Worm (Caenorhabditis elegans) whole organism, young adult: ENCODE measurements around the gene nhr-18.

Experiments used
- B0261.1 ChIP-seq: sonication (generic microtip); optimal IDR thresholded peaks from 2 replicates; lab custom pipeline; 2016; ENCODE audit warnings: mild to moderate bottlenecking, missing genetic modification characterization, moderate library complexity, missing compliant biosample characterization
- B0336.3 ChIP-seq: fragments of 200-800 bp; sonication (Bioruptor generic); IDR thresholded peaks from 2 replicates; pipeline ENCODE4 v1.3.6; 2022; ENCODE audit warnings: missing genetic modification characterization, missing compliant biosample characterization
- F10E7.11 ChIP-seq: sonication (generic microtip); optimal IDR thresholded peaks from 2 replicates; lab custom pipeline; 2017; ENCODE audit warnings: mild to moderate bottlenecking, missing genetic modification characterization, moderate library complexity, missing compliant biosample characterization
- Y53F4B.3 ChIP-seq: fragments of 200-800 bp; sonication (Bioruptor generic); IDR thresholded peaks from 2 replicates; pipeline ENCODE4 v1.3.6; 2022; ENCODE audit warnings: missing genetic modification reagents, missing genetic modification characterization, missing compliant biosample characterization
- Y79H2A.3 ChIP-seq: fragments of 200-800 bp; sonication (Bioruptor generic); conservative IDR thresholded peaks from 2 replicates; pipeline ENCODE4 v1.3.6; 2022; ENCODE audit warnings: missing genetic modification reagents, missing genetic modification characterization, missing compliant biosample characterization
- akir-1 ChIP-seq: fragments of 200-800 bp; sonication (Bioruptor generic); optimal IDR thresholded peaks from 2 replicates; lab custom pipeline; 2018; ENCODE audit warnings: mild to moderate bottlenecking, missing genetic modification characterization, moderate library complexity, missing compliant biosample characterization
- aptf-2 ChIP-seq: fragments of 200-800 bp; sonication (Bioruptor generic); conservative IDR thresholded peaks from 2 replicates; pipeline ENCODE4 v1.3.6; 2022; ENCODE audit warnings: missing genetic modification reagents, missing genetic modification characterization, missing compliant biosample characterization
- aptf-3 ChIP-seq: fragments of 200-800 bp; sonication (Bioruptor generic); IDR thresholded peaks from 2 replicates; pipeline ENCODE4 v1.3.6; 2022; ENCODE audit warnings: missing genetic modification characterization, missing compliant biosample characterization
- athp-1 ChIP-seq: sonication (generic microtip); optimal IDR thresholded peaks from 2 replicates; lab custom pipeline; 2017; ENCODE audit warnings: mild to moderate bottlenecking, missing genetic modification characterization, missing compliant biosample characterization
- bed-2 ChIP-seq: fragments of 200-800 bp; sonication (Bioruptor generic); IDR thresholded peaks from 2 replicates; pipeline ENCODE4 v1.3.6; 2022; ENCODE audit warnings: missing genetic modification reagents, missing genetic modification characterization, missing compliant biosample characterization
- cebp-1 ChIP-seq, 2 experiments: fragments of 200-800 bp in 1 of 2; sonication (Bioruptor generic) in 1 of 2; sonication (generic microtip) in 1 of 2; IDR thresholded peaks in 1 of 2; optimal IDR thresholded peaks in 1 of 2; 2 replicates each; pipeline versions ENCODE4 v1.3.6 to Lab custom; 2017 to 2022; ENCODE audit warnings: missing compliant biosample characterization in 2 of 2, missing genetic modification characterization in 2 of 2, mild to moderate bottlenecking in 1 of 2, missing genetic modification reagents in 1 of 2, moderate library complexity in 1 of 2
- ceh-91 ChIP-seq: fragments of 200-800 bp; sonication (Bioruptor generic); IDR thresholded peaks from 2 replicates; pipeline ENCODE4 v1.3.6; 2022; ENCODE audit warnings: missing genetic modification reagents, missing genetic modification characterization, missing compliant biosample characterization
- die-1 ChIP-seq: sonication (generic microtip); optimal IDR thresholded peaks from 2 replicates; lab custom pipeline; 2016; ENCODE audit warnings: missing genotype, mild to moderate bottlenecking, missing genetic modification characterization, missing compliant biosample characterization
- dox-1 ChIP-seq: fragments of 200-800 bp; sonication (Bioruptor generic); IDR thresholded peaks from 2 replicates; pipeline ENCODE4 v1.3.6; 2022; ENCODE audit warnings: missing genetic modification reagents, missing genetic modification characterization, missing compliant biosample characterization
- dpl-1 ChIP-seq: fragments of 150-350 bp; optimal IDR thresholded peaks from 2 replicates; lab custom pipeline; 2014; ENCODE audit warnings: missing biosample characterization, missing genetic modification reagents, missing genetic modification characterization
- hmg-1.2 ChIP-seq: fragments of 200-800 bp; sonication (Bioruptor generic); IDR thresholded peaks from 2 replicates; pipeline ENCODE4 v1.3.6; 2022; ENCODE audit warnings: missing genetic modification reagents, missing genetic modification characterization, missing compliant biosample characterization
- lag-1 ChIP-seq: fragments of 200-800 bp; sonication (Bioruptor generic); IDR thresholded peaks from 2 replicates; pipeline ENCODE4 v1.3.6; 2022; ENCODE audit warnings: missing genetic modification reagents, missing genetic modification characterization, missing compliant biosample characterization
- let-607 ChIP-seq, 2 experiments: fragments of 200-800 bp in 1 of 2; sonication (Bioruptor generic) in 1 of 2; sonication (generic microtip) in 1 of 2; optimal IDR thresholded peaks; 2 replicates each; lab custom pipeline; 2016 to 2018; ENCODE audit warnings: mild to moderate bottlenecking in 2 of 2, missing compliant biosample characterization in 2 of 2, missing genetic modification characterization in 2 of 2, moderate library complexity in 2 of 2, missing genotype in 1 of 2
- lin-26 ChIP-seq: fragments of 200-800 bp; sonication (Bioruptor generic); IDR thresholded peaks from 2 replicates; pipeline ENCODE4 v1.3.6; 2022; ENCODE audit warnings: missing genetic modification reagents, missing genetic modification characterization, missing compliant biosample characterization
- lin-40 ChIP-seq: sonication (generic microtip); optimal IDR thresholded peaks from 2 replicates; lab custom pipeline; 2016; ENCODE audit warnings: missing genetic modification characterization, mild to moderate bottlenecking, missing compliant biosample characterization, missing genotype, missing genetic modification reagents
- mcd-1 ChIP-seq: fragments of 200-800 bp; sonication (Bioruptor generic); IDR thresholded peaks from 2 replicates; pipeline ENCODE4 v1.3.6; 2022; ENCODE audit warnings: missing genetic modification reagents, missing genetic modification characterization, missing compliant biosample characterization
- mes-4 ChIP-seq: sonication (generic microtip); optimal IDR thresholded peaks from 2 replicates; lab custom pipeline; 2016; ENCODE audit warnings: missing genotype, missing genetic modification characterization, missing compliant biosample characterization
- mxl-1 ChIP-seq: sonication (generic microtip); optimal IDR thresholded peaks from 2 replicates; lab custom pipeline; 2016; ENCODE audit warnings: missing genetic modification characterization, missing compliant biosample characterization
- nfyb-1 ChIP-seq: fragments of 200-800 bp; sonication (Bioruptor generic); IDR thresholded peaks from 2 replicates; pipeline ENCODE4 v1.3.6; 2022; ENCODE audit warnings: missing genetic modification reagents, missing genetic modification characterization, missing compliant biosample characterization
- nhr-179 ChIP-seq: sonication (generic microtip); optimal IDR thresholded peaks from 2 replicates; lab custom pipeline; 2016; ENCODE audit warnings: mild to moderate bottlenecking, missing genetic modification characterization, missing compliant biosample characterization
- nhr-80 ChIP-seq: sonication (generic microtip); optimal IDR thresholded peaks from 2 replicates; lab custom pipeline; 2016; ENCODE audit warnings: missing genetic modification characterization, missing compliant biosample characterization
- pbrm-1 ChIP-seq: fragments of 200-800 bp; sonication (Bioruptor generic); IDR thresholded peaks from 2 replicates; pipeline ENCODE4 v1.3.6; 2022; ENCODE audit warnings: missing genetic modification reagents, missing genetic modification characterization, missing compliant biosample characterization
- rcor-1 ChIP-seq: fragments of 200-800 bp; sonication (Bioruptor generic); IDR thresholded peaks from 2 replicates; pipeline ENCODE4 v1.3.6; 2022; ENCODE audit warnings: missing genetic modification reagents, missing genetic modification characterization, missing compliant biosample characterization
- snpc-3.4 ChIP-seq: sonication (generic microtip); optimal IDR thresholded peaks from 2 replicates; lab custom pipeline; 2017; ENCODE audit warnings: missing genetic modification characterization, mild to moderate bottlenecking, missing compliant biosample characterization, antibody characterized with exemption, moderate library complexity, missing genotype, missing genetic modification reagents
- tbx-9 ChIP-seq: sonication (generic microtip); optimal IDR thresholded peaks from 2 replicates; lab custom pipeline; 2016; ENCODE audit warnings: borderline replicate concordance, missing genetic modification characterization, inconsistent platforms, missing compliant biosample characterization
- unc-130 ChIP-seq: sonication (generic microtip); optimal IDR thresholded peaks from 2 replicates; lab custom pipeline; 2016; ENCODE audit warnings: missing genetic modification reagents, missing genetic modification characterization, missing compliant biosample characterization
- ztf-18 ChIP-seq: sonication (generic microtip); optimal IDR thresholded peaks from 2 replicates; lab custom pipeline; 2016; ENCODE audit warnings: missing genotype, mild to moderate bottlenecking, missing genetic modification characterization, missing compliant biosample characterization
- ztf-22 ChIP-seq: fragments of 200-800 bp; sonication (Bioruptor generic); optimal IDR thresholded peaks from 2 replicates; lab custom pipeline; 2018; ENCODE audit warnings: mild to moderate bottlenecking, missing genetic modification characterization, moderate library complexity, missing compliant biosample characterization
- ztf-28 ChIP-seq: fragments of 200-800 bp; sonication (Bioruptor generic); IDR thresholded peaks from 2 replicates; pipeline ENCODE4 v1.3.6; 2022; ENCODE audit warnings: missing genetic modification reagents, missing genetic modification characterization, missing compliant biosample characterization

Gene nhr-18

DNA sequence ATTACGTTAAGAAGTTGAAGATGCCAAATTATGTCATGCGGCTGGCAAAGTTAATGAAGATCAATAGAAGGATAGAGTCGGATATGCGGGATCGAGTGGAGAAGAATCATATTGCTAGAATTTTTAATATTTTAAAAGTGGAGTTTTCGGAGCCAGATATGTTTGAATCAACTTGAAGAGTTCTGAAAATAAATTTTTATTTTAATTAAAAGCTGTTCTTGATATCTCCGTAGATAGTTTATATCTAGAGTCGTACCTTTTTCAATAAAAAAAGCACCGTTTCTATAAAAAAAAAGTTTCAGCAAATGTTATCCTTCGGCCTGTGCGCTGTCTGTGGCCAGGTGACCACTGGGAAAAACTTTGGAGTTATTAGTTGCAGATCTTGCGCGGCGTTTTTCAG is 6.2 kb downstream of the nhr-18 start, which contains the start of gene nhr-96:
Gene nhr-96 (plus strand): TSS at position 301 of the 400 bp plus-strand sequence.
- no peak for TF ChIP-seq unc-130 (GFP tag; lab: Kevin White, UChicago)
- no peak for TF ChIP-seq lag-1 (GFP tag; lab: Robert Waterston, UW)
- TF ChIP-seq rcor-1: no peak
- TF ChIP-seq ceh-91 (GFP tag; lab: Robert Waterston, UW): no peak
- TF ChIP-seq let-607 (tag; optimal IDR thresholded peaks at IDR 0.05; lab: Kevin White, UChicago): no peak
- no peak for TF ChIP-seq dpl-1
- TF ChIP-seq tbx-9 (tag; lab: Kevin White, UChicago): no peak

DNA sequence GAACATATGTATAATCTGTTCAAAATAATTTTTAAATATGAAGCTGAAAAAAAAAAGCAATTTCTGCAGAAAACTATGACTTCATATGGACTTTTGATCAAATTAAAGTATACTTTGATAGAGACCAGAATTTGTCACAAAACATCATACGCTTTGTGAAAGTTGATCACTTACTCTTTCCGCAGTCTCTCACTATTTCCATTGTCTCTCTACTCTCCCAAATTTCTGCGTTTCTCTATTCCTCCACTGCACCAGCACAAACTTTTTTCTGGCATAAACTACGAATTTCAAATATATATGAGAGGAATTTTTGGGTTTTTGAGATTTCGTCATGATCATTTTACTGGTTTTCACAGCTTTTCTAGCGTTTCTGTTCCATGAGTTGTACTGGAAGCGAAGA is 8.8 kb downstream of the nhr-18 start, which contains the start of gene cyp-33C4:
Gene cyp-33C4 (plus strand): TSS at position 293 of the 400 bp plus-strand sequence.
- TF ChIP-seq akir-1 (GFP tag; lab: Kevin White, UChicago): no peak
- TF ChIP-seq pbrm-1 (GFP tag; lab: Robert Waterston, UW): no peak
- TF ChIP-seq nhr-80 (tag; lab: Kevin White, UChicago): peak; percentile 33
- no peak for TF ChIP-seq mes-4 (tag; lab: Kevin White, UChicago)
- TF ChIP-seq cebp-1 (GFP tag; IDR thresholded peaks at IDR 0.05; lab: Robert Waterston, UW): 0 out of 2 replicates have a peak, but pooled peaks have one; percentile 27
- peak; percentile 55 for TF ChIP-seq cebp-1 (tag; optimal IDR thresholded peaks at IDR 0.05; lab: Kevin White, UChicago)
- no peak for TF ChIP-seq B0261.1
- TF ChIP-seq aptf-3: no peak
- no peak for TF ChIP-seq die-1 (tag; lab: Kevin White, UChicago)
- no peak for TF ChIP-seq ztf-28
- peak; percentile 71; the same call in 1 of the 2 replicates for TF ChIP-seq hmg-1.2 (GFP tag; lab: Robert Waterston, UW)
- TF ChIP-seq snpc-3.4: no peak
- no peak for TF ChIP-seq lag-1 (GFP tag; lab: Robert Waterston, UW)

DNA sequence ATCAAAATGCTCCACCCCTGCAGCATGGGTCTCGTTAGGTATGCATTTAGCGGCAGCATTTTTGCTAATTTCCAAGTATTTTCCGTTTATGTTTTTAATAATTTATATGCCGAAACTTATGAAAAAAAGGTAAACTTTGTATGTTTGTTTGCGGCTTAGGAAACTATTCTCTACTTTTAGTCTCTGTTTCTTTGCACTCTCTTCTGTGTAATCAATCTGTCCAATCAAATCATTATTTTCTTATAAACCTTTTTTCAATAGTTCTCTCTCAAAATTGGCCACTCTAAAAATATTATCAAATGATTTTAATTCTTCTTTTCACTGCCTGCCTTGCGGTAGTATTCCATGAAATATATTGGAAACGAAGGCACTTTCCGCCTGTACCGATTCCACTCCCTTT is 11.0 kb downstream of the nhr-18 start:
- no peak for TF ChIP-seq die-1 (tag; lab: Kevin White, UChicago)
- TF ChIP-seq lin-26 (GFP tag; lab: Robert Waterston, UW): no peak
- no peak for TF ChIP-seq mxl-1 (tag; lab: Kevin White, UChicago)
- TF ChIP-seq athp-1: no peak
- TF ChIP-seq Y79H2A.3 (GFP tag; lab: Robert Waterston, UW): no peak
- TF ChIP-seq rcor-1: no peak
- TF ChIP-seq ztf-18 (tag; lab: Kevin White, UChicago): no peak
- no peak for TF ChIP-seq Y53F4B.3 (GFP tag; lab: Robert Waterston, UW)
- no peak for TF ChIP-seq F10E7.11 (tag; lab: Kevin White, UChicago)
- TF ChIP-seq nfyb-1 (GFP tag; lab: Robert Waterston, UW): no peak
- no peak for TF ChIP-seq dox-1
- no peak for TF ChIP-seq ztf-22 (GFP tag; lab: Kevin White, UChicago)
- TF ChIP-seq bed-2: no peak
- TF ChIP-seq aptf-2: no peak
- TF ChIP-seq lin-40: no peak
- no peak for TF ChIP-seq B0336.3 (GFP tag; lab: Robert Waterston, UW)
- TF ChIP-seq, all 124 proteins: peak for 0

DNA sequence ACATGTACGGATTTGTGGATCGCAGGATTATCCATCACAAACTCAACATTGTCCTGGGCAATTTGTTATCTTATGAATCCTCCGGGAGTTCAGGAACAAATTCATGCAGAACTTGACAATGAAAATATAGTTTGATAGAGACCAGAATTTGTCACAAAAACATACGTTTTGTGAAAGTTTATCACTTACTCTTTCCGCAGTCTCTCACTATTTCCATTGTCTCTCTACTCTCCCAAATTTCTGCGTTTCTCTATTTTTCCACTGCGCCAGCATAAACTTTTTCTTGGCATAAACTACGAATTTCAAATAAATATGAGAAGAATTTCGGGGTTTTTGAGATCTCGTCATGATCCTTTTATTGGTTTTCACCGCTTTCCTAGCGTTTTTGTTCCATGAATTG is 15.6 kb downstream of the nhr-18 start, which contains the start of gene cyp-33C3:
Gene cyp-33C3 (plus strand): TSS at position 149 of the 400 bp plus-strand sequence.
- no peak for TF ChIP-seq B0336.3 (GFP tag; lab: Robert Waterston, UW)
- peak; percentile 41; the same call in 1 of the 2 replicates for TF ChIP-seq hmg-1.2 (GFP tag; lab: Robert Waterston, UW)
- TF ChIP-seq nhr-179 (tag; lab: Kevin White, UChicago): no peak
- no peak for TF ChIP-seq mcd-1 (GFP tag; lab: Robert Waterston, UW)
